Fruit fly (Drosophila melanogaster): ENCODE measurements around the gene dop.
A peak's percentile ranks its signal among the peaks of the same experiment; 100 is the strongest.

dop gene

DNA sequence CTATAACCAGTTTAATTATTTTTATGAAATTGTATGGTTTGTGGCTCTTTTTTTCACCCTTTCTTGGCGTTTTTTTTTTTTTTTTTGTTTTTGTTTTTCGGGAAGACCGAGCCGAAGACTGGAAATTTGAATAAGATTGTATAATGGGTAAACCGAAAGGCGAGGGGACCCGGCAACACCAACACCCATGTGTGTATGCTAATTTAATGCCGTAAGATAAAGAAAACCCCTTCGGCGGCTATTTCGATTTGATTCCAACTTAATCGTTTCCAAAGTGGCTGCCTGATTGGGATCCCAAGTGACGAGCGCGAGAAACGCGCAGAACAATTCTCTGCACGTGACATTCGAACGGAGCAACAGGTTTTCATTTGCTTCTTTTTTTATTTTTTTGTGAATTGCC is 22.3 kb upstream of the dop start:
- TF ChIP-seq tai (GFP tag; optimal IDR thresholded peaks at IDR 0.05) (no peak), Mio (GFP tag; optimal IDR thresholded peaks at IDR 0.05) (no peak), br (GFP tag; optimal IDR thresholded peaks at IDR 0.05) (no peak), h (GFP tag; optimal IDR thresholded peaks at IDR 0.05) (no peak), Abd-B (GFP tag; optimal IDR thresholded peaks at IDR 0.05) (no peak), brk (GFP tag; optimal IDR thresholded peaks at IDR 0.05) (no peak), Hnf4 (GFP tag; optimal IDR thresholded peaks at IDR 0.05) (no peak), Myc (optimal IDR thresholded peaks at IDR 0.05) (no peak), sage (GFP tag; optimal IDR thresholded peaks at IDR 0.05) (no peak), Vsx2 (GFP tag; optimal IDR thresholded peaks at IDR 0.05; ENCODE audit: partially characterized antibody) (no peak), pan (optimal IDR thresholded peaks at IDR 0.05) (no peak), CG32264 (GFP tag; optimal IDR thresholded peaks at IDR 0.05) (no peak), Hr78 (GFP tag; optimal IDR thresholded peaks at IDR 0.05) (no peak), Dfd (GFP tag; optimal IDR thresholded peaks at IDR 0.05) (no peak)

dm6 chr3L:15544455-15545415 is 21.1 kb upstream of the dop start:
- TF ChIP-seq Hr83 (GFP tag; optimal IDR thresholded peaks at IDR 0.05; ENCODE audit: poor library complexity, severe bottlenecking) (no peak), rgr (GFP tag; optimal IDR thresholded peaks at IDR 0.05) (peak; percentile 20), Dfd (GFP tag; optimal IDR thresholded peaks at IDR 0.05) (no peak), fru (GFP tag; optimal IDR thresholded peaks at IDR 0.05) (peak; percentile 37), lola (GFP tag; optimal IDR thresholded peaks at IDR 0.05) (no peak), pan (optimal IDR thresholded peaks at IDR 0.05) (no peak), CrebA (GFP tag; optimal IDR thresholded peaks at IDR 0.05; ENCODE audit: borderline replicate concordance) (no peak), GATAd (GFP tag; optimal IDR thresholded peaks at IDR 0.05) (no peak), Dif (GFP tag; optimal IDR thresholded peaks at IDR 0.05; ENCODE audit: partially characterized antibody) (no peak), dmrt93B (GFP tag; optimal IDR thresholded peaks at IDR 0.05) (no peak), Sp1 (GFP tag; optimal IDR thresholded peaks at IDR 0.05) (peak; percentile 16), h (GFP tag; optimal IDR thresholded peaks at IDR 0.05) (no peak), tai (GFP tag; optimal IDR thresholded peaks at IDR 0.05) (no peak), jim (GFP tag; optimal IDR thresholded peaks at IDR 0.05) (peak; percentile 15), HLH106 (tag; optimal IDR thresholded peaks at IDR 0.05) (peak; percentile 35), psq (GFP tag; optimal IDR thresholded peaks at IDR 0.05) (peak; percentile 53), dsf (GFP tag; optimal IDR thresholded peaks at IDR 0.05; ENCODE audit: borderline replicate concordance) (no peak), foxo (GFP tag; optimal IDR thresholded peaks at IDR 0.05) (peak in 1 of 2 experiments; percentile 39), Jra (GFP tag; optimal IDR thresholded peaks at IDR 0.05) (no peak), OdsH (GFP tag; optimal IDR thresholded peaks at IDR 0.05) (peak; percentile 12), Mio (GFP tag; optimal IDR thresholded peaks at IDR 0.05) (no peak), br (GFP tag; optimal IDR thresholded peaks at IDR 0.05) (peak; percentile 21), Rel (GFP tag; optimal IDR thresholded peaks at IDR 0.05) (no peak), Rel (tag; optimal IDR thresholded peaks at IDR 0.05) (peak; percentile 53), Hnf4 (GFP tag; optimal IDR thresholded peaks at IDR 0.05) (peak; percentile 0), sage (GFP tag; optimal IDR thresholded peaks at IDR 0.05) (no peak), brk (GFP tag; optimal IDR thresholded peaks at IDR 0.05) (no peak), sv (GFP tag; optimal IDR thresholded peaks at IDR 0.05) (no peak), Vsx2 (GFP tag; optimal IDR thresholded peaks at IDR 0.05; ENCODE audit: partially characterized antibody) (no peak), CG9705 (GFP tag; optimal IDR thresholded peaks at IDR 0.05) (no peak), woc (GFP tag; optimal IDR thresholded peaks at IDR 0.05) (peak; percentile 39), N (GFP tag; optimal IDR thresholded peaks at IDR 0.05) (no peak), Myc (optimal IDR thresholded peaks at IDR 0.05) (no peak), dl (GFP tag; optimal IDR thresholded peaks at IDR 0.05; ENCODE audit: insufficient read depth in 1 of 2, partially characterized antibody in 2 of 2) (no peak), ey (GFP tag; optimal IDR thresholded peaks at IDR 0.05) (peak; percentile 37), CG32264 (GFP tag; optimal IDR thresholded peaks at IDR 0.05) (no peak), Hr78 (GFP tag; optimal IDR thresholded peaks at IDR 0.05) (no peak)
